Fruit fly (Drosophila melanogaster): ENCODE data around the gene CG15056.

Gene CG15056

DNA sequence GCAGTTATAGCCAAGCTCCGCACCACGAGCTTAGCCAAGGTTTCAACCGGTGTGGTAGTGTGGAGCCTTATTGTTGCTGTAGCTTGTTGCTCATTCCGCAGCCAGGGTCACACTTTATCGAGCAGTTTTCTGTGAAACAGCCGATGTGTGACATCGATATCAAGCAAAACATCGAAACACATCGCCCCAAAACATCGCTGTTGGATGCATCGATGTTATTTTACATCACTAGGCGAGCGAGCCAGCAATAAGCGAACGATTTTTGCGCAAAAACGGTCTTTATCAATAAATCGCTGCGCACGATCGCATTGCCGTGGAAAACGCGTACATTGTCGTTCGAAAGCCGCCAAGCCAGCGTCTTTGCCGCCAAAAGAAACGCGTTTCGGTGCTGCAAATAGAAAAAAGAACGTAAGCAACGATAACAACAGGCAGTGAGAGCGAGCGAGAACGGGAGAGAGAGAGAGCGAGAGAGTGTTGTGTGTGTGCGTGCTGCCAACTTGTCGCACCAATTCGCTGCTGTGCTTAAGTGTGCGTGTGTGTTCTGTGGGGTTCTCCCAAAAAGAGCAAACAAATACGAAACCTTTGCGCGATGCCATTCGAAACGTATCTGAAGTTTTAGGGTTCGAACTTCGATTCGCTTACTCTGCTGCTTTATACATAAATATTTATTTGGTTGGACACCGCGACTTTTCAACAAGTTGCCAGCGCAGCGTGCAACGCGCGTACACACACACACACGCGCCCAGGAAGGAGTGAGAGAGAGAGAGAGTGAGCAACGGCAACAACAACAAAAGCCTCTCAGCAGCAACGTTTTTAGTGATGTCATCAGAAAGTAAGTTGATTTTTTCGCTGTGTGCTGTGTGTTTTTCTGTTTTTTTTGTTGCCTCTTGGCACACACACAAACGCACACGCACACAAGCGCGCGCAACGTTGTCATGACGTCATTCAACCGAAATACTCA lies 44.2 kb upstream of the CG15056 start (continued):
- TF ChIP-seq hb (GFP tag; IDR thresholded peaks at IDR 0.05; ENCODE audit: partially characterized antibody) (peak; percentile 98), sug (tag; optimal IDR thresholded peaks at IDR 0.05) (peak; percentile 4), ind (GFP tag; optimal IDR thresholded peaks at IDR 0.05) (peak; percentile 23), pzg (GFP tag; optimal IDR thresholded peaks at IDR 0.05) (peak; percentile 98), CG12391 (tag; optimal IDR thresholded peaks at IDR 0.05) (peak; percentile 25), CG33213 (GFP tag; optimal IDR thresholded peaks at IDR 0.05) (peak; percentile 71), bbx (GFP tag; IDR thresholded peaks at IDR 0.05; ENCODE audit: partially characterized antibody) (peak; percentile 99), Sox102F (GFP tag; optimal IDR thresholded peaks at IDR 0.05) (no peak), Bdp1 (GFP tag; optimal IDR thresholded peaks at IDR 0.05) (peak; percentile 47), Max (GFP tag; optimal IDR thresholded peaks at IDR 0.05) (peak; percentile 11), ken (GFP tag; IDR thresholded peaks at IDR 0.05) (no peak; the same call in 2 of the 3 replicates), ERR (GFP tag; optimal IDR thresholded peaks at IDR 0.05) (no peak), zfh1 (GFP tag; IDR thresholded peaks at IDR 0.05) (no peak), Dek (tag; optimal IDR thresholded peaks at IDR 0.05) (peak; percentile 51), unpg (GFP tag; optimal IDR thresholded peaks at IDR 0.05) (peak; percentile 2), Asciz (GFP tag; optimal IDR thresholded peaks at IDR 0.05) (no peak), amos (GFP tag; IDR thresholded peaks at IDR 0.05; ENCODE audit: partially characterized antibody) (peak; percentile 99), cas (GFP tag; IDR thresholded peaks at IDR 0.05) (no peak), repo (GFP tag; optimal IDR thresholded peaks at IDR 0.05) (no peak), toy (GFP tag; IDR thresholded peaks at IDR 0.05) (no peak), Spps (tag; optimal IDR thresholded peaks at IDR 0.05) (no peak), Dad (GFP tag; optimal IDR thresholded peaks at IDR 0.05) (peak; percentile 6), CG6689 (GFP tag; IDR thresholded peaks at IDR 0.05) (peak; percentile 26; the same call in 1 of the 2 replicates), CG3995 (GFP tag; optimal IDR thresholded peaks at IDR 0.05) (peak; percentile 99), chn (GFP tag; optimal IDR thresholded peaks at IDR 0.05) (peak; percentile 18), Ptx1 (GFP tag; IDR thresholded peaks at IDR 0.05) (no peak), Sry-δ (GFP tag; optimal IDR thresholded peaks at IDR 0.05) (peak; percentile 99), so (GFP tag; IDR thresholded peaks at IDR 0.05) (peak; percentile 21; the same call in 1 of the 3 replicates), tap (tag; optimal IDR thresholded peaks at IDR 0.05) (no peak), Doc3 (GFP tag; IDR thresholded peaks at IDR 0.05; ENCODE audit: partially characterized antibody) (peak; percentile 94), nerfin-1 (tag; optimal IDR thresholded peaks at IDR 0.05) (peak; percentile 3), Side (GFP tag; optimal IDR thresholded peaks at IDR 0.05) (peak; percentile 38), ro (GFP tag; IDR thresholded peaks at IDR 0.05) (no peak), CG13287 (GFP tag; IDR thresholded peaks at IDR 0.05; ENCODE audit: partially characterized antibody) (peak; percentile 99), HmgZ (tag; optimal IDR thresholded peaks at IDR 0.05) (peak; percentile 66), hkb (optimal IDR thresholded peaks at IDR 0.05) (peak; percentile 68), hkb (GFP tag; IDR thresholded peaks at IDR 0.05) (no peak; the same call in 1 of the 2 replicates), Lhr (GFP tag; optimal IDR thresholded peaks at IDR 0.05) (peak; percentile 91), MESR4 (GFP tag; optimal IDR thresholded peaks at IDR 0.05) (peak; percentile 80), caup (GFP tag; optimal IDR thresholded peaks at IDR 0.05; ENCODE audit: severe bottlenecking) (peak; percentile 18), CG6765 (GFP tag; optimal IDR thresholded peaks at IDR 0.05) (no peak), CG11560 (tag; IDR thresholded peaks at IDR 0.05) (0 out of 3 replicates have a peak, but pooled peaks have one; percentile 10), slp2 (GFP tag; optimal IDR thresholded peaks at IDR 0.05) (no peak), trem (tag; optimal IDR thresholded peaks at IDR 0.05) (peak; percentile 99), CG30020 (tag; optimal IDR thresholded peaks at IDR 0.05) (no peak), lmd (GFP tag; IDR thresholded peaks at IDR 0.05) (no peak; the same call in 1 of the 2 replicates), CG15601 (tag; optimal IDR thresholded peaks at IDR 0.05) (peak; percentile 25), HLH54F (GFP tag; optimal IDR thresholded peaks at IDR 0.05) (peak; percentile 14)
